Fruit fly (Drosophila melanogaster): ENCODE results near the gene CG11617.
A peak's percentile ranks its signal among the peaks of the same experiment; 100 is the strongest.

The CG11617 gene

DNA sequence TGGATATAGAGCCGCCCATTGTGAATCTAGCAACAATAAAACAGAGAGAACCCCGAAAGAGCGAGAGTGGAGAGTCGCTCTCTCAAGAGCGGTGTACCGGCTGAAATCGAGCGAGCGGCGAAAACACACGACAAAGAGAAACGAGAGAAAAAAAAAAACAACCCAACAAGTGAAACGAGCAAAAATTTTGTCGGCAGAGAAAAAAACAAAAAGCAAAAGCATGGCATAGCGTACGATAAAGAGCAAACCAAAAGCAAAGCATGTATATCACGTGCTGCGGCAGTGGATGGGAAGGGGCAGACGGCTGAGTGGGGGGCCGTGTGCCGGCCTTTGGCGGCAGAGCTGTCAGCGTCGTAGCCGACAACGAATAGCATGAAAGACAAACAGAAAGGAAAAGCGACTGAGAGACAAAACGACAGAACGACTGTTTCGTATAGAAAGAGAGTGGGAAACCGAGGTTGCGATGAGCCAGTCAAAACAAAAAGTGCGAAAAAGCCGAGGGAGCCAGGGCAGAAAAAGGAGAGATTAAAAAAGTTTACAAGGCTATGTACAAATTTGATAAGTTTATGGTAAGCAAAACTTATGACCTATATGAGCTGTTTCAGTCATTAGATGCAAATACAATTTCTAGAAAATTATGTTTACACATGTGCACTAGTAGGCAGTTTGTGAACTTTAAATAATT lies 39.7 kb upstream of the CG11617 start (continued):
- TF ChIP-seq salr (GFP tag; optimal IDR thresholded peaks at IDR 0.05) = peak; percentile 41 to 50
- TF ChIP-seq OdsH (GFP tag; optimal IDR thresholded peaks at IDR 0.05) = no peak
- TF ChIP-seq CG6808 (GFP tag; optimal IDR thresholded peaks at IDR 0.05) = peak; percentile 79
- no peak for TF ChIP-seq lz (GFP tag; optimal IDR thresholded peaks at IDR 0.05)
- no peak for TF ChIP-seq acj6 (GFP tag; optimal IDR thresholded peaks at IDR 0.05)
- peak; percentile 81 for TF ChIP-seq CG6854 (GFP tag; optimal IDR thresholded peaks at IDR 0.05)
- peak; percentile 82 for TF ChIP-seq CG6276 (GFP tag; optimal IDR thresholded peaks at IDR 0.05)
- peak; percentile 37 for TF ChIP-seq CG32006 (GFP tag; optimal IDR thresholded peaks at IDR 0.05)
- peak; percentile 75 for TF ChIP-seq CG1621 (tag; optimal IDR thresholded peaks at IDR 0.05)
- no peak for TF ChIP-seq Eip93F (GFP tag; optimal IDR thresholded peaks at IDR 0.05)
- peak; percentile 76 for TF ChIP-seq net (GFP tag; optimal IDR thresholded peaks at IDR 0.05)
- peak; percentile 39 for TF ChIP-seq achi (GFP tag; optimal IDR thresholded peaks at IDR 0.05)
- peak; percentile 56 for TF ChIP-seq dsx (GFP tag; optimal IDR thresholded peaks at IDR 0.05; ENCODE audit: poor library complexity, severe bottlenecking)
- no peak for TF ChIP-seq Gug (GFP tag; IDR thresholded peaks at IDR 0.05)
- no peak for TF ChIP-seq Hr4 (GFP tag; optimal IDR thresholded peaks at IDR 0.05)
- no peak for TF ChIP-seq vri (GFP tag; optimal IDR thresholded peaks at IDR 0.05)
- peak; percentile 89 for TF ChIP-seq CG8119 (GFP tag; IDR thresholded peaks at IDR 0.05)
- no peak for TF ChIP-seq svp (GFP tag)
- TF ChIP-seq CG16779 (tag; optimal IDR thresholded peaks at IDR 0.05) = peak; percentile 85
- no peak for TF ChIP-seq pdm3 (GFP tag; optimal IDR thresholded peaks at IDR 0.05)
- no peak for TF ChIP-seq topi (GFP tag; optimal IDR thresholded peaks at IDR 0.05)
- peak; percentile 38 for TF ChIP-seq esn (GFP tag; optimal IDR thresholded peaks at IDR 0.05)
- TF ChIP-seq fd85E (GFP tag; optimal IDR thresholded peaks at IDR 0.05) = no peak
- peak; percentile 20 for TF ChIP-seq Ets96B (tag; optimal IDR thresholded peaks at IDR 0.05)
- peak; percentile 39 for TF ChIP-seq CG11762 (GFP tag; optimal IDR thresholded peaks at IDR 0.05; ENCODE audit: insufficient read depth)
- peak; percentile 83 for TF ChIP-seq CG15336 (GFP tag; IDR thresholded peaks at IDR 0.05)

DNA sequence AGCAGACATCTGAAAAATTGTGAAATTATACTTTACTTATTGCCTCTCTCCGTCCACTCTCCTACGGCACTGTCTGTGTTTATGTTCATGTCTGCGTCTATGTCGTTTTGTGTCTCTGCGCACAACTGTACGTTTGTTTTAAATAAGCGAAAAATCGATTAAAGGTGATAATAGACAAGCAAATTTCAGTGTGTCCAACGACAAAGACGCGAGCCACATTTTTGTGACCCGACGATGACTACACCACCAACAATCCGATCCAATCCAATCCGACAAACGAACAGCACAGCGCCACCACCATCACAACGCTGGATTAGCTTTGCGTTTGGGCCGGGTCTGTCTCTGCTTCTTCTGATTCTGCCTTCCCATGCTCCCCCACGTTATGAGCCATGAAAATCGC lies 37.5 kb upstream of the CG11617 start:
- TF ChIP-seq ss (GFP tag; optimal IDR thresholded peaks at IDR 0.05) = no peak
- no peak for TF ChIP-seq CG31627 (GFP tag; optimal IDR thresholded peaks at IDR 0.05)
- TF ChIP-seq OdsH (GFP tag; optimal IDR thresholded peaks at IDR 0.05) = no peak
- TF ChIP-seq CG3032 (tag; optimal IDR thresholded peaks at IDR 0.05) = no peak
- no peak for TF ChIP-seq CG34406 (GFP tag; optimal IDR thresholded peaks at IDR 0.05)
- TF ChIP-seq CG7368 (GFP tag; optimal IDR thresholded peaks at IDR 0.05) = no peak
- no peak for TF ChIP-seq achi (GFP tag; optimal IDR thresholded peaks at IDR 0.05)
- no peak for TF ChIP-seq CG3919 (GFP tag; optimal IDR thresholded peaks at IDR 0.05)
- no peak for TF ChIP-seq CG16779 (tag; optimal IDR thresholded peaks at IDR 0.05)
- TF ChIP-seq Eip75B (GFP tag; optimal IDR thresholded peaks at IDR 0.05) = no peak
- no peak for TF ChIP-seq CG9139 (GFP tag; optimal IDR thresholded peaks at IDR 0.05)
- no peak for TF ChIP-seq Ets96B (tag; optimal IDR thresholded peaks at IDR 0.05)
- TF ChIP-seq lz (GFP tag; optimal IDR thresholded peaks at IDR 0.05) = no peak
- no peak for TF ChIP-seq CG1621 (tag; optimal IDR thresholded peaks at IDR 0.05)
- TF ChIP-seq CG6276 (GFP tag; optimal IDR thresholded peaks at IDR 0.05) = no peak
- TF ChIP-seq fkh (GFP tag; optimal IDR thresholded peaks at IDR 0.05) = no peak

DNA sequence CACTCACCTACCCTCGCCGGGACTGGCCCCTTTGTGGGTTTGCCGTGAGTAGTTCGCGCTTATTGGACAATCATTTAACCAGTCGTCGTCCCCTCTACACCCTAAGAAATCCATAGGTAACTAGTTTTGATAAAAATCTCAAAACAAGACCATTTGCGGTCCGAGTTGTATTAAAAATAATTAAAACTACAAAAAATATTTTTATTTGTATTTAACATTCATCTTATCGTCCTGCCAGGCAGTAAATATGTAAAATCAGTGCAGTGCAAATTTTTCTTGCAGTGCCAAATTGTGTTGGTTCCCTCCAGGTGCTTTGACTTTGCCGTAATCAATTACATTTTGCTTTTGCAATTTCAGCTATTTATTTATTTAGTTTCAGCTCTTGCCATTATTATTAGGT lies 36.7 kb upstream of the CG11617 start:
- no peak for TF ChIP-seq Eip93F (GFP tag; optimal IDR thresholded peaks at IDR 0.05)
- peak; percentile 93 for TF ChIP-seq CG8119 (GFP tag; IDR thresholded peaks at IDR 0.05)
- TF ChIP-seq Hr4 (GFP tag; optimal IDR thresholded peaks at IDR 0.05) = peak; percentile 27
- no peak for TF ChIP-seq CG6792 (GFP tag; optimal IDR thresholded peaks at IDR 0.05)
- no peak for TF ChIP-seq fd59A (GFP tag; optimal IDR thresholded peaks at IDR 0.05)
- peak; percentile 76 for TF ChIP-seq CG4318 (GFP tag; optimal IDR thresholded peaks at IDR 0.05)
- TF ChIP-seq Smox (GFP tag; optimal IDR thresholded peaks at IDR 0.05) = no peak
- TF ChIP-seq CG3032 (tag; optimal IDR thresholded peaks at IDR 0.05) = no peak
- no peak for TF ChIP-seq Sox14 (GFP tag; optimal IDR thresholded peaks at IDR 0.05)
- TF ChIP-seq CG10631 (GFP tag; optimal IDR thresholded peaks at IDR 0.05) = peak; percentile 28
- no peak for TF ChIP-seq Ets96B (tag; optimal IDR thresholded peaks at IDR 0.05)
- peak; percentile 63 for TF ChIP-seq dac (GFP tag; optimal IDR thresholded peaks at IDR 0.05)
- TF ChIP-seq acj6 (GFP tag; optimal IDR thresholded peaks at IDR 0.05) = no peak
- no peak for TF ChIP-seq Ets21C (GFP tag; optimal IDR thresholded peaks at IDR 0.05)
- TF ChIP-seq CG6808 (GFP tag; optimal IDR thresholded peaks at IDR 0.05) = no peak
- TF ChIP-seq Hr38 (GFP tag; optimal IDR thresholded peaks at IDR 0.05) = no peak
- peak; percentile 88 for TF ChIP-seq CG32006 (GFP tag; optimal IDR thresholded peaks at IDR 0.05)
- peak; percentile 11 for TF ChIP-seq CG16779 (tag; optimal IDR thresholded peaks at IDR 0.05)
- TF ChIP-seq CG11294 (GFP tag; IDR thresholded peaks at IDR 0.05) = peak; percentile 37; the same call in 1 of the 2 replicates
- peak; percentile 78 for TF ChIP-seq CG6163 (GFP tag; IDR thresholded peaks at IDR 0.05)
- TF ChIP-seq net (GFP tag; optimal IDR thresholded peaks at IDR 0.05) = peak; percentile 50
- no peak for TF ChIP-seq Sox102F (GFP tag; optimal IDR thresholded peaks at IDR 0.05)

All from whole organism, prepupa.